Worm (Caenorhabditis elegans) whole organism, L4 larva: Measurements from ENCODE around the gene tsfm-1.
A peak's percentile ranks its signal among the peaks of the same experiment; 100 is the strongest.

Experiments used
- D1046.2 ChIP-seq: fragments of 200-800 bp; sonication (Bioruptor generic); IDR thresholded peaks from 2 replicates; pipeline ENCODE4 v1.3.6; 2022; ENCODE audit warnings: missing genetic modification characterization, missing compliant biosample characterization
- F10B5.3 ChIP-seq: sonication (generic microtip); optimal IDR thresholded peaks from 2 replicates; lab custom pipeline; 2016; ENCODE audit warnings: mild to moderate bottlenecking, missing genetic modification characterization, missing compliant biosample characterization
- F44E2.7 ChIP-seq: fragments of 200-800 bp; sonication (Bioruptor generic); IDR thresholded peaks from 2 replicates; pipeline ENCODE4 v2.1.2; 2022; ENCODE audit warnings: missing genetic modification characterization, missing compliant biosample characterization
- T20F7.1 ChIP-seq: fragments of 200-800 bp; sonication (Bioruptor generic); optimal IDR thresholded peaks from 2 replicates; lab custom pipeline; 2018; ENCODE audit warnings: mild to moderate bottlenecking, missing genetic modification characterization, missing compliant biosample characterization
- T26A8.4 ChIP-seq: fragments of 200-800 bp; sonication (Bioruptor generic); IDR thresholded peaks from 2 replicates; pipeline ENCODE4 v1.3.6; 2022; ENCODE audit warnings: missing genetic modification characterization, missing compliant biosample characterization
- Y105C5A.15 ChIP-seq: fragments of 200-800 bp; sonication (Bioruptor generic); IDR thresholded peaks from 2 replicates; pipeline ENCODE4 v1.3.6; 2022; ENCODE audit warnings: missing genetic modification characterization, missing compliant biosample characterization
- Y48G9A.11 ChIP-seq: fragments of 200-800 bp; sonication (Bioruptor generic); IDR thresholded peaks from 2 replicates; pipeline ENCODE4 v1.3.6; 2022; ENCODE audit warnings: missing genetic modification reagents, missing genetic modification characterization, missing compliant biosample characterization
- Y75B8A.6 ChIP-seq: fragments of 200-800 bp; sonication (Bioruptor generic); IDR thresholded peaks from 2 replicates; pipeline ENCODE4 v1.3.6; 2022; ENCODE audit warnings: missing genetic modification reagents, missing genetic modification characterization, missing compliant biosample characterization
- ZK337.2 ChIP-seq: fragments of 200-800 bp; sonication (Bioruptor generic); IDR thresholded peaks from 2 replicates; pipeline ENCODE4 v1.3.6; 2022; ENCODE audit warnings: missing genetic modification reagents, missing genetic modification characterization, missing compliant biosample characterization
- ama-1 ChIP-seq: fragments of 150-350 bp; optimal IDR thresholded peaks from 2 replicates; lab custom pipeline; 2014; ENCODE audit warnings: inconsistent platforms, mixed read lengths
- daf-16 ChIP-seq, 3 experiments: sonication (generic microtip); optimal IDR thresholded peaks; 2 replicates each; lab custom pipeline; 2016 to 2017; ENCODE audit warnings: missing genetic modification characterization in 3 of 3, missing genetic modification reagents in 3 of 3, mild to moderate bottlenecking in 2 of 3, missing compliant biosample characterization in 2 of 3, missing biosample characterization in 1 of 3, moderate library complexity in 1 of 3
- egl-27 ChIP-seq: sonication (generic microtip); optimal IDR thresholded peaks from 3 replicates; lab custom pipeline; 2017; ENCODE audit warnings: missing biosample characterization, missing genetic modification reagents, missing genetic modification characterization
- fkh-10 ChIP-seq: fragments of 150-350 bp; optimal IDR thresholded peaks from 2 replicates; lab custom pipeline; 2014; ENCODE audit warnings: missing biosample characterization, missing genetic modification reagents, missing genetic modification characterization
- gei-8 ChIP-seq: fragments of 200-800 bp; sonication (Bioruptor generic); optimal IDR thresholded peaks from 2 replicates; lab custom pipeline; 2018; ENCODE audit warnings: mild to moderate bottlenecking, missing genetic modification characterization, missing compliant biosample characterization
- hlh-11 ChIP-seq: fragments of 200-800 bp; sonication (Bioruptor generic); optimal IDR thresholded peaks from 2 replicates; lab custom pipeline; 2018; ENCODE audit warnings: mild to moderate bottlenecking, missing genetic modification characterization, missing compliant biosample characterization
- jun-1 ChIP-seq: fragments of 150-350 bp; optimal IDR thresholded peaks from 2 replicates; lab custom pipeline; 2014; ENCODE audit warnings: missing biosample characterization, missing genetic modification reagents, missing genetic modification characterization
- mdt-29 ChIP-seq: fragments of 200-800 bp; sonication (Bioruptor generic); IDR thresholded peaks from 2 replicates; pipeline ENCODE4 v1.3.6; 2022; ENCODE audit warnings: missing genetic modification reagents, missing genetic modification characterization, missing compliant biosample characterization
- mxl-2 ChIP-seq: fragments of 200-800 bp; sonication (Bioruptor generic); conservative IDR thresholded peaks from 2 replicates; pipeline ENCODE4 v1.3.6; 2022; ENCODE audit warnings: missing genetic modification reagents, missing genetic modification characterization, missing compliant biosample characterization
- nhr-10 ChIP-seq: fragments of 150-350 bp; optimal IDR thresholded peaks from 2 replicates; lab custom pipeline; 2014; ENCODE audit warnings: missing biosample characterization, missing genetic modification characterization
- nhr-11 ChIP-seq: fragments of 150-350 bp; optimal IDR thresholded peaks from 2 replicates; lab custom pipeline; 2014; ENCODE audit warnings: missing biosample characterization, missing genetic modification characterization
- nhr-25 ChIP-seq: sonication (generic microtip); optimal IDR thresholded peaks from 2 replicates; lab custom pipeline; 2017; ENCODE audit warnings: missing genetic modification characterization, mild to moderate bottlenecking, missing compliant biosample characterization, antibody characterized with exemption, moderate library complexity, borderline replicate concordance; ENCODE audit not compliant: insufficient read depth
- nhr-42 ChIP-seq: fragments of 200-800 bp; sonication (Bioruptor generic); IDR thresholded peaks from 2 replicates; pipeline ENCODE4 v1.3.6; 2022; ENCODE audit warnings: missing genetic modification characterization, missing compliant biosample characterization
- pqm-1 ChIP-seq: sonication (generic microtip); optimal IDR thresholded peaks from 2 replicates; lab custom pipeline; 2017; ENCODE audit warnings: missing biosample characterization, missing genetic modification characterization
- rbr-2 ChIP-seq: sonication (generic microtip); optimal IDR thresholded peaks from 2 replicates; lab custom pipeline; 2016; ENCODE audit warnings: missing genotype, missing genetic modification characterization, missing compliant biosample characterization
- sdz-12 ChIP-seq: fragments of 200-800 bp; sonication (Bioruptor generic); optimal IDR thresholded peaks from 2 replicates; lab custom pipeline; 2018; ENCODE audit warnings: mild to moderate bottlenecking, missing genetic modification characterization, missing compliant biosample characterization
- set-16 ChIP-seq: fragments of 200-800 bp; sonication (Bioruptor generic); IDR thresholded peaks from 2 replicates; pipeline ENCODE4 v1.3.6; 2022; ENCODE audit warnings: missing genetic modification reagents, missing genetic modification characterization, missing compliant biosample characterization
- spr-1 ChIP-seq: sonication (generic microtip); optimal IDR thresholded peaks from 2 replicates; lab custom pipeline; 2016; ENCODE audit warnings: mild to moderate bottlenecking, missing genetic modification characterization, missing compliant biosample characterization
- unc-39 ChIP-seq: sonication (generic microtip); optimal IDR thresholded peaks from 2 replicates; lab custom pipeline; 2017; ENCODE audit warnings: missing biosample characterization, missing genetic modification characterization
- unc-62 ChIP-seq, 3 experiments: fragments of 150-350 bp in 1 of 3; sonication (generic microtip); optimal IDR thresholded peaks in 2 of 3; peaks in 1 of 3; 1 replicate in 1 of 3; 2 replicates in 2 of 3; lab custom pipeline; 2014 to 2017; ENCODE audit warnings: missing biosample characterization in 3 of 3, missing genetic modification characterization in 3 of 3, missing genetic modification reagents in 3 of 3, missing genotype in 1 of 3
- zag-1 ChIP-seq: fragments of 150-350 bp; optimal IDR thresholded peaks from 2 replicates; lab custom pipeline; 2014; ENCODE audit warnings: missing biosample characterization, missing genetic modification characterization
- zip-11 ChIP-seq: fragments of 200-800 bp; sonication (Bioruptor generic); IDR thresholded peaks from 2 replicates; pipeline ENCODE4 v1.3.6; 2022; ENCODE audit warnings: missing genetic modification characterization, missing compliant biosample characterization
- ztf-7 ChIP-seq: fragments of 150-350 bp; optimal IDR thresholded peaks from 2 replicates; lab custom pipeline; 2014; ENCODE audit warnings: missing biosample characterization, missing genetic modification characterization

Gene tsfm-1

ce11 chrV:12234293-12235004, 36.9 kb downstream of the tsfm-1 start, which contains the start of gene myo-3 (continued):
- TF ChIP-seq pqm-1 (tag; lab: Kevin White, UChicago) (no peak), unc-62 (GFP tag; optimal IDR thresholded peaks at IDR 0.05 in 1 of 2; lab: Kevin White, UChicago) (peak in 1 of 2 experiments; percentile 68), unc-62 (tag; optimal IDR thresholded peaks at IDR 0.05; lab: Kevin White, UChicago) (no peak), Y48G9A.11 (GFP tag; lab: Robert Waterston, UW) (no peak), nhr-42 (GFP tag; lab: Robert Waterston, UW) (no peak), rbr-2 (tag; lab: Kevin White, UChicago) (no peak), zag-1 (no peak), set-16 (no peak), F10B5.3 (no peak), T26A8.4 (no peak), jun-1 (tag; lab: Kevin White, UChicago) (no peak), gei-8 (GFP tag; lab: Kevin White, UChicago) (no peak), daf-16 (GFP tag; optimal IDR thresholded peaks at IDR 0.05; lab: Kevin White, UChicago) (peak in 1 of 2 experiments; percentile 85), daf-16 (tag; optimal IDR thresholded peaks at IDR 0.05; lab: Kevin White, UChicago) (no peak), D1046.2 (GFP tag; lab: Robert Waterston, UW) (no peak), zip-11 (GFP tag; lab: Robert Waterston, UW) (no peak), mxl-2 (no peak), F44E2.7 (no peak), nhr-11 (tag; lab: Kevin White, UChicago) (peak; percentile 9), ama-1 (lab: Kevin White, UChicago) (no peak), nhr-10 (tag; lab: Kevin White, UChicago) (no peak), mdt-29 (GFP tag; lab: Robert Waterston, UW) (no peak), Y75B8A.6 (GFP tag; lab: Robert Waterston, UW) (no peak)
- TF ChIP-seq, all 104 proteins: peak for 5

- TF ChIP-seq nhr-25 (tag; lab: Kevin White, UChicago) (no peak), ztf-7 (no peak), unc-39 (no peak), Y105C5A.15 (GFP tag; lab: Robert Waterston, UW) (no peak), gei-8 (GFP tag; lab: Kevin White, UChicago) (no peak), ZK337.2 (no peak), spr-1 (tag; lab: Kevin White, UChicago) (no peak), unc-62 (GFP tag; optimal IDR thresholded peaks at IDR 0.05 in 1 of 2; lab: Kevin White, UChicago) (peak in 1 of 2 experiments; percentile 44), unc-62 (tag; optimal IDR thresholded peaks at IDR 0.05; lab: Kevin White, UChicago) (no peak), egl-27 (no peak), hlh-11 (tag; lab: Kevin White, UChicago) (peak; percentile 65), nhr-11 (tag; lab: Kevin White, UChicago) (peak; percentile 26), T20F7.1 (GFP tag; lab: Kevin White, UChicago) (no peak), daf-16 (GFP tag; optimal IDR thresholded peaks at IDR 0.05; lab: Kevin White, UChicago) (peak in 1 of 2 experiments; percentile 35), daf-16 (tag; optimal IDR thresholded peaks at IDR 0.05; lab: Kevin White, UChicago) (no peak), fkh-10 (no peak), sdz-12 (GFP tag; lab: Kevin White, UChicago) (no peak)
Observed at ce11 chrV:12233425-12233824, 37.9 kb downstream of the tsfm-1 start.
